Worm (Caenorhabditis elegans): Measurements from ENCODE around the gene nuaf-1.

The nuaf-1 gene

ce11 chrV:13536058-13536579, 32.3 kb downstream of the nuaf-1 start, which contains the start of gene frpr-5:
Gene frpr-5 (minus strand): TSS chrV:13536108.
- no peak for TF ChIP-seq W03F9.2 (tag; optimal IDR thresholded peaks at IDR 0.05)
- no peak for TF ChIP-seq dao-5 (tag; optimal IDR thresholded peaks at IDR 0.05)
- TF ChIP-seq him-1 (tag; optimal IDR thresholded peaks at IDR 0.05), result no peak

ce11 chrV:13532469-13532868, 36.0 kb downstream of the nuaf-1 start:
- no peak for TF ChIP-seq dao-5 (tag; optimal IDR thresholded peaks at IDR 0.05)
- TF ChIP-seq W03F9.2 (tag; optimal IDR thresholded peaks at IDR 0.05), result no peak

ce11 chrV:13530698-13531097, 37.7 kb downstream of the nuaf-1 start, which contains the start of gene ttr-44:
Gene ttr-44 (minus strand): TSS chrV:13530744.
- no peak for TF ChIP-seq dao-5 (tag; optimal IDR thresholded peaks at IDR 0.05)
- no peak for TF ChIP-seq him-1 (tag; optimal IDR thresholded peaks at IDR 0.05)

DNA sequence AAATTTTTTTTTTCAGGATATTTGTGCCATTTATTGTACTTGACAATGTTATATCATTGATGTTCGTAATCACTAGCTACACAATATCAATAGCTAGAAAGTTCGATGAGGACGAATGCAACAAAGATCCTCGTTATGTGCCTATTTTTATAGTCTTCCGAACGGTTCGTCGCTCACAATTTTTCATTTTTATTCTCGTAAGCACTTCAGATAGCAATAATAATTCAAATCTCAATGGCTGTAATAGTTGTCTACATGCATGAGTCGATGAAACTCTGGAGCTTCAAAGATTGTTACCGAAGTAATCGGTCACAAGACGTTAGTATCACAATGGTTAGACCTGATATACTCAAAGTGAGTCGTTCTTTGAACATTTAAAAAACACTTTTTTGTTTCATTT, 39.3 kb downstream of the nuaf-1 start:
- TF ChIP-seq him-1 (tag; optimal IDR thresholded peaks at IDR 0.05), result no peak
- no peak for TF ChIP-seq W03F9.2 (tag; optimal IDR thresholded peaks at IDR 0.05)
- no peak for TF ChIP-seq dao-5 (tag; optimal IDR thresholded peaks at IDR 0.05)

DNA sequence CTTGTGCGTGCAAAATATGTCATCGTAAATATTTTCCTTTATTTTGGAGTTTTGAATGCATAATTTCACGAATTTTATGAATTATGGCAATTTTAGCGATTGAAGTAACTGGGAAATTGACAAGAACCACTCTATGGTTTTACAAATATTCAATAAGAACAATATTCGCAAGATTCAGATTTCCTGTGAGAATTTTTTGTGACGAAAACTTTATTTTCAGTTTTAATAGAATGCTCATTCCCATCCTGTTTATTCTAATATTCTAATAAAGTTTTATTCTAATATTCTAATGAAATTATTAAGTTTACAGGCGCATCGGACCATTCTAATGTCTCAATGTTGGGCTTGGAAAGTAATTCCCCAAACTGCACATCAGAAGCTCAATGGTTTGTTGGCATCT, 45.2 kb downstream of the nuaf-1 start, which contains the start of gene R11G10.3:
Gene R11G10.3, plus strand, starts transcription at position 301 of the 400 bp plus-strand sequence.
- TF ChIP-seq W03F9.2 (tag; optimal IDR thresholded peaks at IDR 0.05) (no peak), him-1 (tag; optimal IDR thresholded peaks at IDR 0.05) (no peak), dao-5 (tag; optimal IDR thresholded peaks at IDR 0.05) (no peak)
